Fruit fly (Drosophila melanogaster) whole organism, embryonic: ENCODE results near the gene spirit.
A peak's percentile ranks its signal among the peaks of the same experiment; 100 is the strongest.

ENCODE experiments used
- Blimp-1 ChIP-seq: fragments of 200-800 bp; sonication (Bioruptor generic); optimal IDR thresholded peaks from 3 replicates; lab custom pipeline; 2018; ENCODE audit warnings: missing biosample characterization, missing genetic modification characterization, mild to moderate bottlenecking, moderate library complexity, missing genetic modification reagents
- CG11093 ChIP-seq: fragments of 200-800 bp; sonication (Bioruptor generic); IDR thresholded peaks from 3 replicates; pipeline ENCODE4 v1.3.6; 2022; ENCODE audit warnings: missing biosample characterization, missing genetic modification characterization
- CG13775 ChIP-seq: fragments of 200-800 bp; sonication (Bioruptor generic); optimal IDR thresholded peaks from 3 replicates; lab custom pipeline; 2017; ENCODE audit warnings: missing biosample characterization, mild to moderate bottlenecking, missing genetic modification characterization
- CG17328 ChIP-seq: fragments of 200-800 bp; sonication (Bioruptor generic); IDR thresholded peaks from 2 replicates; pipeline ENCODE4 v1.3.6; 2022; ENCODE audit warnings: missing biosample characterization, missing genetic modification characterization
- CG17359 ChIP-seq: fragments of 200-800 bp; sonication (Bioruptor generic); optimal IDR thresholded peaks from 3 replicates; lab custom pipeline; 2018; ENCODE audit warnings: missing biosample characterization, mild to moderate bottlenecking, missing genetic modification characterization, moderate library complexity
- CG18599 ChIP-seq: fragments of 200-800 bp; sonication (Bioruptor generic); optimal IDR thresholded peaks from 3 replicates; lab custom pipeline; 2017; ENCODE audit warnings: missing biosample characterization, missing genetic modification characterization, mild to moderate bottlenecking, moderate library complexity, missing genetic modification reagents
- CG2678 ChIP-seq: fragments of 200-800 bp; sonication (Bioruptor generic); optimal IDR thresholded peaks from 3 replicates; lab custom pipeline; 2019; ENCODE audit warnings: missing biosample characterization, mild to moderate bottlenecking, missing genetic modification characterization, moderate library complexity
- CG2712 ChIP-seq: fragments of 200-800 bp; optimal IDR thresholded peaks from 3 replicates; lab custom pipeline; 2019; ENCODE audit warnings: missing biosample characterization, mild to moderate bottlenecking, missing genetic modification characterization, moderate library complexity
- CG31224 ChIP-seq: fragments of 200-800 bp; sonication (Bioruptor generic); IDR thresholded peaks from 2 replicates; pipeline ENCODE4 v1.3.6; 2022; ENCODE audit warnings: missing biosample characterization, missing genetic modification characterization
- CG31441 ChIP-seq: fragments of 200-800 bp; sonication (Bioruptor generic); IDR thresholded peaks from 2 replicates; pipeline ENCODE4 v1.3.6; 2022; ENCODE audit warnings: missing biosample characterization, missing genetic modification characterization
- CG4730 ChIP-seq: fragments of 200-800 bp; sonication (Bioruptor generic); IDR thresholded peaks from 2 replicates; pipeline ENCODE4 v1.3.6; 2022; ENCODE audit warnings: missing biosample characterization, missing genetic modification characterization
- CG5180 ChIP-seq: fragments of 200-800 bp; sonication (Bioruptor generic); optimal IDR thresholded peaks from 3 replicates; lab custom pipeline; 2017; ENCODE audit warnings: missing biosample characterization, missing genetic modification characterization, mild to moderate bottlenecking, moderate library complexity, missing genetic modification reagents
- CG6654 ChIP-seq: fragments of 200-800 bp; sonication (Bioruptor generic); optimal IDR thresholded peaks from 2 replicates; lab custom pipeline; 2017; ENCODE audit warnings: missing biosample characterization, mild to moderate bottlenecking, missing genetic modification characterization
- CG7745 ChIP-seq: fragments of 200-800 bp; sonication (Bioruptor generic); optimal IDR thresholded peaks from 2 replicates; lab custom pipeline; 2018; ENCODE audit warnings: missing biosample characterization, mild to moderate bottlenecking, missing genetic modification characterization, moderate library complexity
- CG7928 ChIP-seq: fragments of 200-800 bp; sonication (Bioruptor generic); optimal IDR thresholded peaks from 2 replicates; lab custom pipeline; 2017; ENCODE audit warnings: missing biosample characterization, mild to moderate bottlenecking, missing genetic modification characterization
- CG8281 ChIP-seq: fragments of 200-800 bp; sonication (Bioruptor generic); optimal IDR thresholded peaks from 2 replicates; lab custom pipeline; 2018; ENCODE audit warnings: missing biosample characterization, mild to moderate bottlenecking, missing genetic modification characterization, moderate library complexity
- CG9215 ChIP-seq: fragments of 200-800 bp; sonication (Bioruptor generic); IDR thresholded peaks from 2 replicates; pipeline ENCODE4 v1.3.6; 2022; ENCODE audit warnings: missing biosample characterization, missing genetic modification characterization
- CG9609 ChIP-seq: fragments of 200-800 bp; sonication (Bioruptor generic); optimal IDR thresholded peaks from 3 replicates; lab custom pipeline; 2016; ENCODE audit warnings: missing biosample characterization, missing genetic modification characterization
- CTCF ChIP-seq: fragments of 200-800 bp; sonication (Bioruptor generic); optimal IDR thresholded peaks from 2 replicates; lab custom pipeline; 2017; ENCODE audit warnings: missing biosample characterization, mild to moderate bottlenecking, missing genetic modification characterization, moderate library complexity
- Chrac-16 ChIP-seq: fragments of 200-800 bp; sonication (Bioruptor generic); optimal IDR thresholded peaks from 3 replicates; lab custom pipeline; 2016; ENCODE audit warnings: missing biosample characterization, missing genetic modification characterization
- D19A ChIP-seq: fragments of 200-800 bp; optimal IDR thresholded peaks from 3 replicates; lab custom pipeline; 2019; ENCODE audit warnings: missing biosample characterization, mild to moderate bottlenecking, missing genetic modification characterization, moderate library complexity
- Dbx ChIP-seq: fragments of 200-800 bp; sonication (Bioruptor generic); IDR thresholded peaks from 3 replicates; pipeline ENCODE4 v1.3.6; 2022; ENCODE audit warnings: missing biosample characterization, missing genetic modification characterization
- Fer3 ChIP-seq: fragments of 200-800 bp; sonication (Bioruptor generic); optimal IDR thresholded peaks from 2 replicates; lab custom pipeline; 2018; ENCODE audit warnings: missing biosample characterization, mild to moderate bottlenecking, missing genetic modification characterization, moderate library complexity
- GATAe ChIP-seq: fragments of 200-800 bp; sonication (Bioruptor generic); conservative IDR thresholded peaks from 2 replicates; pipeline ENCODE4 v1.3.6; 2022; ENCODE audit warnings: missing biosample characterization, missing genetic modification characterization
- Gsc ChIP-seq: fragments of 200-800 bp; sonication (Bioruptor generic); IDR thresholded peaks from 2 replicates; pipeline ENCODE4 v1.3.6; 2022; ENCODE audit warnings: missing biosample characterization, missing genetic modification characterization
- Hsf ChIP-seq: fragments of 200-800 bp; sonication (Bioruptor generic); optimal IDR thresholded peaks from 3 replicates; lab custom pipeline; 2016; ENCODE audit warnings: missing biosample characterization, missing genetic modification characterization
- MBD-R2 ChIP-seq: fragments of 200-800 bp; sonication (Bioruptor generic); IDR thresholded peaks from 2 replicates; pipeline ENCODE4 v1.3.6; 2022; ENCODE audit warnings: missing biosample characterization, missing genetic modification characterization
- Mad ChIP-seq: fragments of 200-800 bp; sonication (Bioruptor generic); optimal IDR thresholded peaks from 2 replicates; lab custom pipeline; 2016; ENCODE audit warnings: missing biosample characterization, missing genetic modification characterization
- Myb ChIP-seq: fragments of 200-800 bp; sonication (Bioruptor generic); optimal IDR thresholded peaks from 2 replicates; lab custom pipeline; 2016; ENCODE audit warnings: missing biosample characterization, missing genetic modification characterization
- Oli ChIP-seq: fragments of 200-800 bp; sonication (Bioruptor generic); optimal IDR thresholded peaks from 2 replicates; lab custom pipeline; 2018; ENCODE audit warnings: missing biosample characterization, mild to moderate bottlenecking, missing genetic modification characterization, moderate library complexity
- Rx ChIP-seq: fragments of 200-800 bp; sonication (Bioruptor generic); IDR thresholded peaks from 2 replicates; pipeline ENCODE4 v1.3.6; 2022; ENCODE audit warnings: missing biosample characterization, missing genetic modification characterization
- Xrp1 ChIP-seq: fragments of 200-800 bp; sonication (Bioruptor generic); IDR thresholded peaks from 2 replicates; pipeline ENCODE4 v1.3.6; 2022; ENCODE audit warnings: missing biosample characterization, missing genetic modification characterization
- az2 ChIP-seq: fragments of 200-800 bp; sonication (Bioruptor generic); optimal IDR thresholded peaks from 3 replicates; lab custom pipeline; 2016; ENCODE audit warnings: missing biosample characterization, missing genetic modification characterization
- caup ChIP-seq: fragments of 200-800 bp; sonication (Bioruptor generic); optimal IDR thresholded peaks from 3 replicates; lab custom pipeline; 2017; ENCODE audit warnings: missing biosample characterization, mild to moderate bottlenecking, missing genetic modification characterization, moderate library complexity; ENCODE audit not compliant: severe bottlenecking
- chinmo ChIP-seq: fragments of 200-800 bp; sonication (Bioruptor generic); IDR thresholded peaks from 4 replicates; pipeline ENCODE4 v1.3.6; 2022; ENCODE audit warnings: missing biosample characterization, missing genetic modification characterization; ENCODE audit not compliant: partially characterized antibody
- ci ChIP-seq: fragments of 200-800 bp; sonication (Bioruptor generic); IDR thresholded peaks from 3 replicates; pipeline ENCODE4 v1.3.6; 2022; ENCODE audit warnings: missing biosample characterization, missing genetic modification characterization
- eve ChIP-seq, 2 experiments: fragments of >200 bp; optimal IDR thresholded peaks; 2 replicates each; lab custom pipeline; 2017; ENCODE audit warnings: missing biosample characterization in 2 of 2, missing genetic modification characterization in 2 of 2
- exex ChIP-seq: fragments of 200-800 bp; sonication (Bioruptor generic); optimal IDR thresholded peaks from 4 replicates; lab custom pipeline; 2018; ENCODE audit warnings: missing biosample characterization, mild to moderate bottlenecking, missing genetic modification characterization, moderate library complexity
- gem ChIP-seq: fragments of 200-800 bp; sonication (Bioruptor generic); optimal IDR thresholded peaks from 2 replicates; lab custom pipeline; 2019; ENCODE audit warnings: missing biosample characterization, mild to moderate bottlenecking, missing genetic modification characterization, moderate library complexity
- grau ChIP-seq: fragments of 200-800 bp; optimal IDR thresholded peaks from 3 replicates; lab custom pipeline; 2019; ENCODE audit warnings: missing biosample characterization, mild to moderate bottlenecking, missing genetic modification characterization, moderate library complexity
- ham ChIP-seq: fragments of 200-800 bp; sonication (Bioruptor generic); IDR thresholded peaks from 2 replicates; pipeline ENCODE4 v1.3.6; 2022; ENCODE audit warnings: missing biosample characterization, missing genetic modification characterization
- nom ChIP-seq: fragments of 200-800 bp; sonication (Bioruptor generic); optimal IDR thresholded peaks from 2 replicates; lab custom pipeline; 2017; ENCODE audit warnings: missing biosample characterization, missing genetic modification characterization, mild to moderate bottlenecking, moderate library complexity, missing genetic modification reagents
- oc ChIP-seq: fragments of 200-800 bp; sonication (Bioruptor generic); optimal IDR thresholded peaks from 2 replicates; lab custom pipeline; 2018; ENCODE audit warnings: missing biosample characterization, mild to moderate bottlenecking, missing genetic modification characterization, moderate library complexity
- row ChIP-seq: fragments of 200-800 bp; sonication (Bioruptor generic); IDR thresholded peaks from 3 replicates; pipeline ENCODE4 v1.3.6; 2022; ENCODE audit warnings: missing biosample characterization, missing genetic modification characterization
- sd ChIP-seq: fragments of 200-800 bp; sonication (Bioruptor generic); optimal IDR thresholded peaks from 3 replicates; lab custom pipeline; 2018; ENCODE audit warnings: missing biosample characterization, mild to moderate bottlenecking, missing genetic modification characterization, moderate library complexity
- sens-2 ChIP-seq: fragments of 200-800 bp; sonication (Bioruptor generic); IDR thresholded peaks from 2 replicates; pipeline ENCODE4 v1.3.6; 2022; ENCODE audit warnings: missing biosample characterization, missing genetic modification characterization
- shn ChIP-seq: fragments of 200-800 bp; sonication (Bioruptor generic); optimal IDR thresholded peaks from 3 replicates; lab custom pipeline; 2016; ENCODE audit warnings: missing biosample characterization, missing genetic modification characterization
- tio ChIP-seq: fragments of 200-800 bp; sonication (Bioruptor generic); optimal IDR thresholded peaks from 2 replicates; lab custom pipeline; 2017; ENCODE audit warnings: missing biosample characterization, missing genetic modification characterization, inconsistent platforms
- tup ChIP-seq: fragments of 200-800 bp; sonication (Bioruptor generic); optimal IDR thresholded peaks from 2 replicates; lab custom pipeline; 2016; ENCODE audit warnings: missing biosample characterization, mild to moderate bottlenecking, missing genetic modification characterization, moderate library complexity

spirit gene

DNA sequence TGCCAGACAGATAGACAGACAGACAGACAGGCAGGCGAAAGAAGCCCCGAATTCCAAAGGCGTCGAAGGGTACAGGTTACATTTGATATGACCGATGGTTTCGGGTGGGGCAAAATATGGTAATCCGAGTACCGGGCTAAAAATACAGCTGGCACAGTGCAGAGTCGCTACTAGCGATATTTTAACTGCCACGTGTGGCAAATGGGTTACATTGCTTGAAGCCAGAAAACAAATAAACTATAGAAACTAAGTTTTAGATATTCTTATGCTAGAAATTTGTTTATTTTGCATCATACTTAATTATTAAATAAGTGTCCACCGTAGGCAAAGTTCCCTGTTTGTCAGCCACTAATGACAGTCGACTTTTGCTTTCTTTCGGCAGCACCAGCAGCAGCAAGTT, 9.8 kb upstream of the spirit start (continued):
- no peak for TF ChIP-seq eve (GFP tag; optimal IDR thresholded peaks at IDR 0.05; lab: Kevin White, UChicago)
- no peak for TF ChIP-seq Xrp1
- TF ChIP-seq Dbx, result no peak
- no peak for TF ChIP-seq sens-2
- TF ChIP-seq GATAe (GFP tag; lab: Robert Waterston, UW), result no peak
- TF ChIP-seq CG17359 (tag; lab: Kevin White, UChicago), result peak; percentile 4
- TF ChIP-seq grau, result peak; percentile 81
- no peak for TF ChIP-seq tup
- 0 out of 3 replicates have a peak, but pooled peaks have one; percentile 31 for TF ChIP-seq ci (GFP tag; lab: Robert Waterston, UW)
- no peak for TF ChIP-seq CG9609
- peak; percentile 33 for TF ChIP-seq Blimp-1
- TF ChIP-seq CG9215 (GFP tag; lab: Robert Waterston, UW), result peak; percentile 36; the same call in 1 of the 2 replicates
- TF ChIP-seq CG7745, result no peak
- peak; percentile 47 for TF ChIP-seq gem (tag; lab: Kevin White, UChicago)
- TF ChIP-seq CG17328 (GFP tag; lab: Robert Waterston, UW), result no peak
- TF ChIP-seq CG6654 (GFP tag; lab: Kevin White, UChicago), result no peak
- TF ChIP-seq Chrac-16, result no peak

- TF ChIP-seq nom (GFP tag; lab: Kevin White, UChicago) (peak; percentile 55), CG5180 (GFP tag; lab: Kevin White, UChicago) (no peak), Fer3 (tag; lab: Kevin White, UChicago) (no peak), Hsf (GFP tag; lab: Kevin White, UChicago) (no peak), oc (no peak)
Observed at dm6 chrX:8580794-8581193, 7.4 kb upstream of the spirit start.

DNA sequence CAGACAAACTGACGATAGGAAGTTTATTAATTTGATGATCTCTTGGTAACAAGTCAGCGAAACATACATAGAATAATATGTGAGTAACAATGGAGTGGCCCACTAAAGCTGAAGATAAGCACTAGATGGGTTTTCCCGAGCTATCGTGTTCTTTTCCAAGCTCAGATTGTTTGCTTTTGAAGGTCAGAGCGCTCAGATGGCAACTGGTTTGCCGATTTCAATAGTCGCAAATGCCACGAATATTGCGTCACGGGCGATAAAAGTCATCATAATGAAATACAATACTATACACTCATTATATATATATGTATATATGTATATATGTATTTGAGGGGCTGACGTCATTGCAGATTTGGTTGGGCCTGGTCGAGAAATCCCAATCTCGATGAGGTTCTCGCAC, 6.5 kb upstream of the spirit start:
- TF ChIP-seq CG9609 (no peak), sd (tag; lab: Kevin White, UChicago) (peak; percentile 22), CG13775 (GFP tag; lab: Kevin White, UChicago) (no peak), Myb (GFP tag; lab: Kevin White, UChicago) (no peak), chinmo (GFP tag; lab: Robert Waterston, UW) (0 out of 4 replicates have a peak, but pooled peaks have one; percentile 54), CG31224 (GFP tag; lab: Robert Waterston, UW) (no peak), ham (GFP tag; lab: Robert Waterston, UW) (no peak), MBD-R2 (GFP tag; lab: Robert Waterston, UW) (no peak)

DNA sequence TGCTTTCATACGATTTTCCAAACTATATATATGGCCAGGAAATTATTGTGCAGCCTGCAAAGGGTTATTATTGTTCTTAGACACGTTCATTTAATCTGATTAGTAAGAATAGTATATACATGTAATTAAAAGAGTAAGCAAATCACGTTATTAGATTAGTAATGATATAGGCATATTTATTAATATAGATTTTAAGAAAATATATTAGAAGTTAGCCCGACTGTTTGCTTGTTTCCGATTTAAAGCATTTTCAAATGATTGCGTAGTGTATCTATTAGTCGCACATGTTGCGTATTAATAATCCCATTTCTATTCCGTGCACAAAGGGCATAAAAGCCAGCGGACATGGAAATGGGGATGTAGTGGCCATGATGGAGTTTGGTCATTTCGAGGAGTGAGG, 5.7 kb upstream of the spirit start:
- peak; percentile 16 for TF ChIP-seq CG2712
- peak; percentile 93 for TF ChIP-seq D19A (tag; lab: Kevin White, UChicago)
- TF ChIP-seq CG18599, result no peak
- peak; percentile 21 for TF ChIP-seq Oli (tag; lab: Kevin White, UChicago)
- no peak for TF ChIP-seq CTCF (GFP tag; lab: Kevin White, UChicago)
- TF ChIP-seq shn (GFP tag; lab: Kevin White, UChicago), result no peak
- TF ChIP-seq CG11093 (GFP tag; lab: Robert Waterston, UW), result no peak
- TF ChIP-seq az2 (GFP tag; lab: Kevin White, UChicago), result no peak
- no peak for TF ChIP-seq Gsc (GFP tag; lab: Robert Waterston, UW)
- TF ChIP-seq exex (tag; lab: Kevin White, UChicago), result no peak
- no peak for TF ChIP-seq CG31441 (GFP tag; lab: Robert Waterston, UW)
- no peak for TF ChIP-seq CG8281 (tag; lab: Kevin White, UChicago)
- peak; percentile 21 for TF ChIP-seq gem (tag; lab: Kevin White, UChicago)
- TF ChIP-seq caup (GFP tag; lab: Kevin White, UChicago), result no peak
- TF ChIP-seq grau, result peak; percentile 11
- TF ChIP-seq CG4730 (GFP tag; lab: Robert Waterston, UW), result no peak
- TF ChIP-seq row (GFP tag; lab: Robert Waterston, UW), result 0 out of 3 replicates have a peak, but pooled peaks have one; percentile 13
- TF ChIP-seq CG2678 (tag; lab: Kevin White, UChicago), result peak; percentile 2
- no peak for TF ChIP-seq CG7928 (GFP tag; lab: Kevin White, UChicago)
- no peak for TF ChIP-seq Rx (GFP tag; lab: Robert Waterston, UW)
- no peak for TF ChIP-seq Mad
- no peak for TF ChIP-seq tio
